Worm (Caenorhabditis elegans) whole organism, mixed stage, embryonic: ENCODE data around the gene srh-297.

Source experiments
- elt-3 ChIP-seq: fragments of 150-350 bp; optimal IDR thresholded peaks from 2 replicates; lab custom pipeline; 2014; ENCODE audit warnings: missing biosample characterization, missing genetic modification characterization
- lin-13 ChIP-seq: fragments of 150-350 bp; optimal IDR thresholded peaks from 2 replicates; lab custom pipeline; 2014; ENCODE audit warnings: missing biosample characterization, missing genetic modification characterization
- mab-5 ChIP-seq: fragments of 150-350 bp; optimal IDR thresholded peaks from 2 replicates; lab custom pipeline; 2014; ENCODE audit warnings: missing biosample characterization, missing genetic modification characterization
- nhr-237 ChIP-seq: fragments of 150-350 bp; optimal IDR thresholded peaks from 2 replicates; lab custom pipeline; 2014; ENCODE audit warnings: missing biosample characterization, missing genetic modification characterization
- nhr-28 ChIP-seq: fragments of 150-350 bp; optimal IDR thresholded peaks from 2 replicates; lab custom pipeline; 2014; ENCODE audit warnings: missing biosample characterization, missing genetic modification characterization
- unc-62 ChIP-seq: fragments of 150-350 bp; optimal IDR thresholded peaks from 2 replicates; lab custom pipeline; 2014; ENCODE audit warnings: missing biosample characterization, missing genetic modification reagents, missing genetic modification characterization

ce11 chrII:3245836-3246235, 15.5 kb upstream of the srh-297 start, which contains the start of gene C17F4.7:
- TF ChIP-seq nhr-28 (tag; lab: Kevin White, UChicago) (no peak), lin-13 (tag; lab: Kevin White, UChicago) (no peak), nhr-237 (tag; lab: Kevin White, UChicago) (no peak), elt-3 (no peak), mab-5 (tag; lab: Kevin White, UChicago) (no peak), unc-62 (GFP tag; lab: Kevin White, UChicago) (no peak)
